Comparison of ENCODE assay signal across 4 worm cellular contexts in the genomic region with DNA sequence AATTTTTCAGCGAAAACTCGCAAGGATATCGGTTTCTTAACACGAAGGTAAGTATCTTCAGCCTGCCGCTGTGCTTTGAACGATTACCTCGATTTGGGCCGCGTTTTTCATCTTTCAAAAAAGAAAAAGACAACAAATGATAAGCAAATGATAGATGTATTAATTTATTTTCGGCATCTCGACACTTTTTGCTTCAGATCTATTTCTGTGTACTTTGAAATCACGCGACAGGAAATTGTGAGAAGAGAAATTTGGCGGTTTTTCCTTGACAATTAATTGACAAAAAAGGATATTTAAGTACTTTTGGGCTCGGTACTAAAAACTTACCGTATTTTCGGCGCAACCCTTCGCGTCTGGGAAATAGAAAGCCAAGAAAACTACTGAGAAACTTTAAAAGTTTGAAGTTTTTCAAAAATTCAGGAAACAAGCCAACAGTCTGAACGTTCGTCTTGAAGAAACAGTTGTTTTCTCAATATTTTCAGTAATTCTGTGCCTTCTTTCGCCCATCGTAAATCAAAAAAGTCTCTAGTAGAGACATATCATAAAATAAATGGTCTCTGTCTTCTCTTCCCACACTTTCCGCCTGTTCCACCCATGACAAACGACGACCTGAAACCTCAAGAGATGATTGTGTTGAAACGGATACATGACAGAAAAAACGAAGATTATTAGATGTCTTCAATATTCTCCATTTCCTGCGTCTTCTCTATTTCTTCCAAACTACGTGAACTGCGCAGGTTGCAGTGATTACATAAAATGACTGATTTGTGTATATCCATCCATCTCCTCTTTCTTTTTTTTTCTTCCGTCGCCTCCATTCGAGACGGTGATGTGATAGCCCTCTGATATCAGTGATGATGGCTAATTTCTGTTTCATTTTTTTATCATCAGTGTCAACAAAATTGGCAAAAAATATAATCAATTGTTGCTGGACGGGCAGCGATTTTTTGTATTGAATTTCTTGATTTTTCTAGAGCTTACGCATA.
A peak's percentile ranks its signal among the peaks of the same experiment; 100 is the strongest.
TF ChIP-seq lines count a peak whose summit lies in the region.

No protein-coding gene starts in this region.

TF ChIP-seq in whole organism, L1 larva, 84 proteins besides CTCF, POLR2A, EP300 and RAD21:
- TF ChIP-seq nhr-85 (tag; lab: Kevin White, UChicago) (peak; percentile 57), dpl-1 (GFP tag; optimal IDR thresholded peaks at IDR 0.05; lab: Kevin White, UChicago) (no peak), elt-3 (tag; optimal IDR thresholded peaks at IDR 0.05; lab: Kevin White, UChicago) (peak in 3 of 6 experiments; percentile 2 to 63 (median 8)), zag-1 (tag; optimal IDR thresholded peaks at IDR 0.05; lab: Kevin White, UChicago) (no peak), fkh-10 (GFP tag; optimal IDR thresholded peaks at IDR 0.05; lab: Kevin White, UChicago) (no peak), blmp-1 (tag; optimal IDR thresholded peaks at IDR 0.05; lab: Kevin White, UChicago) (peak; percentile 58), alr-1 (tag; optimal IDR thresholded peaks at IDR 0.05; lab: Kevin White, UChicago; ENCODE audit: borderline replicate concordance) (no peak), grh-1 (GFP tag; IDR thresholded peaks at IDR 0.05; lab: Robert Waterston, UW) (no peak), nhr-11 (tag; optimal IDR thresholded peaks at IDR 0.05; lab: Kevin White, UChicago) (no peak), aly-2 (tag; optimal IDR thresholded peaks at IDR 0.05; lab: Kevin White, UChicago) (no peak)

TF ChIP-seq in whole organism, L2 larva, 48 proteins besides CTCF, POLR2A, EP300 and RAD21:
- peak; percentile 8 for TF ChIP-seq nhr-129 (tag; optimal IDR thresholded peaks at IDR 0.05; lab: Kevin White, UChicago)
- no peak for TF ChIP-seq gmeb-1 (tag; optimal IDR thresholded peaks at IDR 0.05; lab: Kevin White, UChicago)
- no peak for TF ChIP-seq ceh-82 (tag; optimal IDR thresholded peaks at IDR 0.05; lab: Kevin White, UChicago)
- peak; percentile 30 for TF ChIP-seq fos-1 (tag; optimal IDR thresholded peaks at IDR 0.05; lab: Kevin White, UChicago)
- no peak for TF ChIP-seq blmp-1 (tag; optimal IDR thresholded peaks at IDR 0.05; lab: Kevin White, UChicago; ENCODE audit: insufficient read depth)
- TF ChIP-seq sma-9 (GFP tag; optimal IDR thresholded peaks at IDR 0.05; lab: Kevin White, UChicago): peak; percentile 26
- TF ChIP-seq sma-9 (tag; optimal IDR thresholded peaks at IDR 0.05; lab: Kevin White, UChicago): no peak

TF ChIP-seq in whole organism, L3 larva, 47 proteins besides CTCF, POLR2A, EP300 and RAD21:
- TF ChIP-seq nhr-23 (tag; optimal IDR thresholded peaks at IDR 0.05; lab: Kevin White, UChicago) (peak; percentile 14), skn-1 (tag; optimal IDR thresholded peaks at IDR 0.05; lab: Kevin White, UChicago) (no peak)

TF ChIP-seq in whole organism, L4 larva, 104 proteins besides CTCF, POLR2A, EP300 and RAD21:
- peak in 1 of 2 experiments; percentile 95 for TF ChIP-seq unc-62 (GFP tag; optimal IDR thresholded peaks at IDR 0.05 in 1 of 2; lab: Kevin White, UChicago)
- TF ChIP-seq unc-62 (tag; optimal IDR thresholded peaks at IDR 0.05; lab: Kevin White, UChicago): no peak
- peak; percentile 50 for TF ChIP-seq nhr-28 (tag; optimal IDR thresholded peaks at IDR 0.05; lab: Kevin White, UChicago)
- peak; percentile 57 for TF ChIP-seq mxl-3 (GFP tag; optimal IDR thresholded peaks at IDR 0.05; lab: Kevin White, UChicago)
- no peak for TF ChIP-seq nhr-42 (GFP tag; IDR thresholded peaks at IDR 0.05; lab: Robert Waterston, UW)
- TF ChIP-seq lin-39 (tag; optimal IDR thresholded peaks at IDR 0.05; lab: Kevin White, UChicago): no peak
